Fruit fly (Drosophila melanogaster) whole organism, wandering third instar larva: ENCODE data around the gene robo3.

Source experiments
- CG9705 ChIP-seq: fragments of 200-800 bp; sonication (Bioruptor generic); optimal IDR thresholded peaks from 2 replicates; lab custom pipeline; 2018; ENCODE audit warnings: missing biosample characterization, mild to moderate bottlenecking, missing genetic modification characterization
- Hr78 ChIP-seq: fragments of >200 bp; optimal IDR thresholded peaks from 2 replicates; lab custom pipeline; 2017; ENCODE audit warnings: missing biosample characterization, missing genetic modification characterization
- ey ChIP-seq: fragments of 200-800 bp; sonication (Bioruptor generic); optimal IDR thresholded peaks from 2 replicates; lab custom pipeline; 2016; ENCODE audit warnings: missing biosample characterization, missing genetic modification characterization

DNA sequence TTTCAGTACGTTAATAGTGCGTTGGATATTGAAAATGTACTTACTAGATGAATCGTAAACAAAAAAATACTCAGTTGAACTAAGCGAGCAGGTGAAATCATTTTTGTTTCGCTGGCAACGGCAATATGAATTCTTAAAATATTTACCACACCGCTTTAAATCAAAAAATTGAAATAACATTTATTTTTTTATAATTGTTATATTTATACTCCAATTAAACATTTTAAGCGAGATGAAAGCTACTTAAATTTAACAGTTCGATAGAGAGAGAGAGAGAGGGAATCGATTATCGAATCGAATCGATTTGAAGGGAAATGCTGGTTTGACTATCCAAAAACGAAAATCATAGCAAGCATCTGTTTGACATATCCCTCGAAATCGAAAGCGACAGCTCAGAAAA, 87.9 kb downstream of the robo3 start, which contains the start of the genes CG33922 and Cdlc2:
- TF ChIP-seq Hr78 (GFP tag; lab: Kevin White, UChicago) (no peak), CG9705 (GFP tag; lab: Kevin White, UChicago) (no peak), ey (GFP tag; lab: Kevin White, UChicago) (no peak)
